Worm (Caenorhabditis elegans) whole organism, L2 larva: ENCODE measurements around the gene T19B10.2.

Experiments
- F13H6.1 ChIP-seq: sonication (generic microtip); optimal IDR thresholded peaks from 2 replicates; lab custom pipeline; 2016; ENCODE audit warnings: missing genetic modification characterization, missing compliant biosample characterization
- ZK546.5 ChIP-seq: sonication (generic microtip); optimal IDR thresholded peaks from 2 replicates; lab custom pipeline; 2017; ENCODE audit warnings: missing biosample characterization, missing genetic modification characterization
- aly-2 ChIP-seq: fragments of 150-350 bp; optimal IDR thresholded peaks from 2 replicates; lab custom pipeline; 2014; ENCODE audit warnings: missing biosample characterization, missing genetic modification characterization
- ama-1 ChIP-seq: fragments of 150-350 bp; optimal IDR thresholded peaks from 2 replicates; lab custom pipeline; 2018; ENCODE audit warnings: inconsistent platforms
- blmp-1 ChIP-seq: sonication (generic microtip); optimal IDR thresholded peaks from 2 replicates; lab custom pipeline; 2017; ENCODE audit warnings: missing genetic modification characterization, mild to moderate bottlenecking, missing compliant biosample characterization, antibody characterized with exemption, moderate library complexity; ENCODE audit not compliant: insufficient read depth
- ceh-82 ChIP-seq: fragments of 150-350 bp; optimal IDR thresholded peaks from 2 replicates; lab custom pipeline; 2014; ENCODE audit warnings: missing biosample characterization, missing genetic modification characterization
- elt-1 ChIP-seq: fragments of 150-350 bp; optimal IDR thresholded peaks from 2 replicates; lab custom pipeline; 2014; ENCODE audit warnings: missing biosample characterization, missing genetic modification characterization
- elt-3 ChIP-seq: sonication (generic microtip); optimal IDR thresholded peaks from 2 replicates; lab custom pipeline; 2017; ENCODE audit warnings: missing biosample characterization, missing genetic modification characterization
- gmeb-1 ChIP-seq: fragments of 150-350 bp; optimal IDR thresholded peaks from 2 replicates; lab custom pipeline; 2014; ENCODE audit warnings: missing biosample characterization, missing genetic modification characterization
- lin-11 ChIP-seq: fragments of 150-350 bp; sonication (generic microtip); optimal IDR thresholded peaks from 2 replicates; lab custom pipeline; 2014; ENCODE audit warnings: missing biosample characterization, missing genetic modification characterization, inconsistent platforms, mixed read lengths
- lin-13 ChIP-seq: fragments of 150-350 bp; optimal IDR thresholded peaks from 2 replicates; lab custom pipeline; 2014; ENCODE audit warnings: missing biosample characterization, missing genetic modification reagents, missing genetic modification characterization
- lin-39 ChIP-seq: fragments of 150-350 bp; optimal IDR thresholded peaks from 2 replicates; lab custom pipeline; 2014; ENCODE audit warnings: missing biosample characterization, missing genetic modification reagents, missing genetic modification characterization
- lsy-2 ChIP-seq, 2 experiments: fragments of 150-350 bp in 1 of 2; sonication (generic microtip) in 1 of 2; optimal IDR thresholded peaks; 2 replicates each; lab custom pipeline; 2014 to 2017; ENCODE audit warnings: missing biosample characterization in 2 of 2, missing genetic modification characterization in 2 of 2
- mab-5 ChIP-seq: fragments of 150-350 bp; optimal IDR thresholded peaks from 2 replicates; lab custom pipeline; 2014; ENCODE audit warnings: missing biosample characterization, missing genetic modification characterization
- mbf-1 ChIP-seq: sonication (generic microtip); optimal IDR thresholded peaks from 2 replicates; lab custom pipeline; 2017; ENCODE audit warnings: missing biosample characterization, missing genetic modification characterization
- mdl-1 ChIP-seq, 2 experiments: fragments of 150-350 bp in 1 of 2; sonication (generic microtip) in 1 of 2; optimal IDR thresholded peaks; 2 replicates each; lab custom pipeline; 2017; ENCODE audit warnings: missing biosample characterization in 2 of 2, missing genetic modification characterization in 2 of 2
- nhr-10 ChIP-seq: sonication (generic microtip); optimal IDR thresholded peaks from 2 replicates; lab custom pipeline; 2017; ENCODE audit warnings: missing biosample characterization, missing genetic modification characterization
- nhr-11 ChIP-seq: fragments of 150-350 bp; optimal IDR thresholded peaks from 2 replicates; lab custom pipeline; 2014; ENCODE audit warnings: missing biosample characterization, missing genetic modification characterization
- nhr-12 ChIP-seq: fragments of 150-350 bp; optimal IDR thresholded peaks from 2 replicates; lab custom pipeline; 2014; ENCODE audit warnings: missing biosample characterization, missing genetic modification characterization
- nhr-23 ChIP-seq: fragments of 150-350 bp; optimal IDR thresholded peaks from 2 replicates; lab custom pipeline; 2014; ENCODE audit warnings: missing biosample characterization, missing genetic modification reagents, missing genetic modification characterization
- nhr-237 ChIP-seq: fragments of 150-350 bp; optimal IDR thresholded peaks from 2 replicates; lab custom pipeline; 2014; ENCODE audit warnings: missing biosample characterization, missing genetic modification characterization
- nhr-25 ChIP-seq: fragments of 150-350 bp; sonication (generic microtip); optimal IDR thresholded peaks from 3 replicates; lab custom pipeline; 2014; ENCODE audit warnings: missing biosample characterization, missing genetic modification characterization
- nhr-6 ChIP-seq: fragments of 150-350 bp; optimal IDR thresholded peaks from 2 replicates; lab custom pipeline; 2014; ENCODE audit warnings: missing biosample characterization, missing genetic modification characterization
- nhr-77 ChIP-seq: fragments of 150-350 bp; optimal IDR thresholded peaks from 2 replicates; lab custom pipeline; 2014; ENCODE audit warnings: missing biosample characterization, missing genetic modification characterization
- peb-1 ChIP-seq: fragments of 150-350 bp; optimal IDR thresholded peaks from 2 replicates; lab custom pipeline; 2014; ENCODE audit warnings: missing biosample characterization, missing genetic modification characterization
- sma-9 ChIP-seq, 2 experiments: fragments of 150-350 bp in 1 of 2; sonication (generic microtip) in 1 of 2; optimal IDR thresholded peaks; 2 replicates each; lab custom pipeline; 2014 to 2016; ENCODE audit warnings: missing genetic modification characterization in 2 of 2, mild to moderate bottlenecking in 1 of 2, missing biosample characterization in 1 of 2, missing compliant biosample characterization in 1 of 2, missing genetic modification reagents in 1 of 2, moderate library complexity in 1 of 2
- snpc-4 ChIP-seq: fragments of 150-350 bp; optimal IDR thresholded peaks from 2 replicates; lab custom pipeline; 2014; ENCODE audit warnings: missing biosample characterization, missing genetic modification characterization
- unc-55 ChIP-seq: fragments of 150-350 bp; sonication (generic microtip); optimal IDR thresholded peaks from 3 replicates; lab custom pipeline; 2014; ENCODE audit warnings: missing biosample characterization, missing genetic modification reagents, missing genetic modification characterization
- unc-62 ChIP-seq: fragments of 150-350 bp; optimal IDR thresholded peaks from 2 replicates; lab custom pipeline; 2014; ENCODE audit warnings: missing biosample characterization, missing genetic modification reagents, missing genetic modification characterization
- ztf-1 ChIP-seq: fragments of 200-800 bp; sonication (Bioruptor generic); conservative IDR thresholded peaks from 2 replicates; pipeline ENCODE4 v1.3.6; 2022; ENCODE audit warnings: missing genetic modification characterization, missing compliant biosample characterization
- ztf-11 ChIP-seq: sonication (generic microtip); optimal IDR thresholded peaks from 2 replicates; lab custom pipeline; 2017; ENCODE audit warnings: missing biosample characterization, missing genetic modification characterization
- ztf-4 ChIP-seq: fragments of 150-350 bp; optimal IDR thresholded peaks from 2 replicates; lab custom pipeline; 2014; ENCODE audit warnings: missing biosample characterization, missing genetic modification characterization

The T19B10.2 gene

DNA sequence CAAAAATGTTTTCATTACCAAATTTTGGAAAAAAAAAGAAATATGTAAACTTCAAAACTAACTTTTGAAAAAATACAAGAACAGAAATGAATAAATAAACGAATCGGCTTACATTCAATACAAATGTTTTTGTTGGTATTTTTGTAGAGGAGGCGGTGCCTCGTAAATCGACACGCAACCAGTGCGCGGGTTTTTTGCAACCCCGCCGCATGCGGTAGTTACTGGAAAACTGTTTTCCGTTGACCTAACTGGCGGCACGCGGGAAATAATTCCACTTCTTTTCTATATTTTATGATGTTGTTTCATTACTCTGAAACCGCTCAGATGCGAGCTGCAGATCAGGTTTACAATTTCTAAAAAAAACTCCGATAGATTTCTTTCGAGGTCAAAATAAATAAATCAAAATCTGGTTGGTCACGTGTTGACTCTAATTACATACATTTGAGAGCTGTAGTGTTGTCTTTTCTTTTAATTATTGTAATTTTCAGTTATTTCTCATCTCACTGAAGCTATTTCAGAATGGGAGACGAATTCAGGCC, 18.2 kb downstream of the T19B10.2 start, which contains the start of the genes dvc-1 and ima-1 (continued):
- peak; percentile 32 for TF ChIP-seq sma-9 (GFP tag; optimal IDR thresholded peaks at IDR 0.05; lab: Kevin White, UChicago)
- TF ChIP-seq sma-9 (tag; optimal IDR thresholded peaks at IDR 0.05; lab: Kevin White, UChicago) = no peak

DNA sequence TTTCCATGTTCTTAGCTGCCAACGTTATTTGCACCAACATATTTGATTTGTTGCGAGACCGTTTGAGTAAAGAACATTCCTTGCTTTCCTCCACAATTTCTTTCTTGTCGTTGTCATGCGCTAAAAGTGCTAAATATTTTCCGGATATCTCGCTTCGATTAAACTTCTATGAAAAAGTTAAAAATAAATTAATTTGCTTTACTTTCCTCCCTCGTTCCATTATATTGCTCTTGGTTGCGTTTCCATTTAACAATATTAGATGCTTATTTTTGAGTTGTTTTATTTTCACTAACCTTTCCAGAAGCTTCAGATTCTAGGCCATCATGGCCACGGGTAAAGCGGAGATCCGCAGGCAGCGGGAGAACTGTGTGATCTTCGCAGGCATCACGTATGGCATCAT, 20.5 kb downstream of the T19B10.2 start, which contains the start of gene pgap-1:
TSS of gene pgap-1 (plus strand) at position 301 of the 400 bp plus-strand sequence.
- TF ChIP-seq ztf-1 (GFP tag; lab: Robert Waterston, UW) (no peak), gmeb-1 (tag; lab: Kevin White, UChicago) (no peak), unc-62 (GFP tag; lab: Kevin White, UChicago) (no peak), nhr-6 (tag; lab: Kevin White, UChicago) (no peak), ceh-82 (tag; lab: Kevin White, UChicago) (no peak), lin-39 (tag; lab: Kevin White, UChicago) (no peak), ztf-11 (tag; lab: Kevin White, UChicago) (no peak), mbf-1 (tag; lab: Kevin White, UChicago) (no peak), snpc-4 (tag; lab: Kevin White, UChicago) (no peak), aly-2 (no peak), elt-1 (tag; lab: Kevin White, UChicago) (no peak), nhr-23 (tag; lab: Kevin White, UChicago) (no peak), nhr-237 (tag; lab: Kevin White, UChicago) (no peak), lsy-2 (tag; optimal IDR thresholded peaks at IDR 0.05; lab: Kevin White, UChicago) (no peak), peb-1 (tag; lab: Kevin White, UChicago) (no peak), lin-11 (tag; lab: Kevin White, UChicago) (no peak)
- TF ChIP-seq, all 48 proteins: peak for 0

DNA sequence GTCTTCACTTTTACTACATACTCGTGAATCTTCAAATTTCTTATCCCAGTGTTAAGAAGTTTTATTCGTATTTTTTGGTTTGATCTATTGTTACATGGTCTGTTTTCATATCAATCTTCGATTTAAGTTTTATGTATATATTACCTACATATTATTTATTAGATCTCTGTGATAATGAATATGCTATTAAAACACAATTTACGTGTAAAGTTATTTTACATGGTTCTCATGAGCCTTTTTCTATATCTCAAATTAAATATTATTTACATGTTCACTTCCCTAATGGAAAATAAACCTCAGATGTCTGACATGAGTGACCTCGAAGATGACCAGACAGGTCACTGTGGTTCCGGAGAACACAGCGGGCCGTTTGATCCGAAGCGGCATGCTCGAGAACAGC, 23.4 kb downstream of the T19B10.2 start, which contains the start of gene mxl-1:
TSS of gene mxl-1 (plus strand) at position 301 of the 400 bp plus-strand sequence.
- TF ChIP-seq aly-2 (no peak), ztf-1 (GFP tag; lab: Robert Waterston, UW) (no peak)

DNA sequence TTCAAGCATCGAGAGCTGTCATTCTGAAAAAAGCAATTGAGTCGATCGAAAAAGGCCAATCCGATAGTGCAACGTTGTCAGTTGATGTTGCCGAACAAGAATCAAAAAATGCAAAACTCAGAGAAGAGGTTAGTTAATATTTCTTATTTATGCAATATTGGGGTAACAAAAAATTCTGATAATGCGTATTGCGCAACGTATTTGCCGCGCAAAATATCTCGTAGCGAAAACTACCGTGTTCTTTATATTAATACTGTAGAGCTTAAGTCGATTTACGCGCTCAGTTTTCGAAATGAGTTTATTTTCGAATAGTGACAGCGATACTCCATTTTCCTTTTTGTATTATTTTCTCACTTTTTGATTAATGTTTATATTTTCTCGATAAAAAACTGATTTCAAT, 23.9 kb downstream of the T19B10.2 start:
- TF ChIP-seq nhr-10 (tag; lab: Kevin White, UChicago) (no peak), F13H6.1 (no peak), unc-62 (GFP tag; lab: Kevin White, UChicago) (no peak), ztf-4 (no peak), blmp-1 (tag; lab: Kevin White, UChicago) (no peak)

DNA sequence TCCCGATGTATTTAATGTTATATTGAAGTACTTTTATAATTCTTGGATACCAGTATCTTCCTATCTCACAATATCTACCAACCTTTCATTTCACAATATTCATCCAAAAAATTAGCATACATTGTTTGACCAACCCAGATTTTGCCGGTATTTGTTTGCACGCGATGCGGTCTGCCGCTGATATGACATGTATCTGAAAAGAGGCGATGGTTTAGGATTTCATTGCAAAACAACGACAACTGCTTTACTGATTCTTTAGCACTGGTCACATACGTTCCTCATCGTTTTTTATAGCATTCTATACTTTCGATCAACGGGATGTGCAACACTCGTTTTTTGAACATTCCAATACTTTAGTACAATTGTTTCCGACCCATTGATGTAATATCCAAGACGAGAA, 26.7 kb downstream of the T19B10.2 start, which contains the start of gene mam-4:
TSS of gene mam-4 (plus strand) at position 301 of the 400 bp plus-strand sequence.
- no peak for TF ChIP-seq nhr-11 (tag; lab: Kevin White, UChicago)
- no peak for TF ChIP-seq ama-1 (lab: Kevin White, UChicago)
- TF ChIP-seq lsy-2 (tag; optimal IDR thresholded peaks at IDR 0.05; lab: Kevin White, UChicago) = no peak
- TF ChIP-seq mbf-1 (tag; lab: Kevin White, UChicago) = no peak
- TF ChIP-seq elt-3 (tag; lab: Kevin White, UChicago) = no peak
- TF ChIP-seq gmeb-1 (tag; lab: Kevin White, UChicago) = no peak
- no peak for TF ChIP-seq mdl-1 (tag; optimal IDR thresholded peaks at IDR 0.05; lab: Kevin White, UChicago)
- TF ChIP-seq aly-2 = no peak
- no peak for TF ChIP-seq ceh-82 (tag; lab: Kevin White, UChicago)
- no peak for TF ChIP-seq mab-5
- TF ChIP-seq nhr-25 = no peak
- TF ChIP-seq, all 48 proteins: peak for 0

DNA sequence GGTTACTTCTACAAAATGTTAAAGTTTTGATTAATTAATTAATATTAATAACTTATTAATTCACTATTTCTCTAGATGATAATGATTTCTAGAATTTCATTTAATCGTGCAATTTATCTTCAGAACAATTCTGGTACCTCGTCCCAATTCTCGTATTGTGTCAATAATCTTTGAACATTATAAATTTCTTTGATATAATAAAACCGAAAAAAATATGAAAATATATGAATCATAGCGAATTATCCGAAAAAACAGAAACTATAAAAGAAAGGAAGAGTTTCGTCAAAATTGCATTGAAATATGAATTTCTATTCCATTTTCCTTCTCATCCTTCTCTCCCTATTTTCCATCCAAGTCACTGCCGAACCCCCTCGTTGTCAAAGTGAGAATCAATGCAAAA, 29.6 kb downstream of the T19B10.2 start, which contains the start of gene T19B10.12:
TSS of gene T19B10.12 (plus strand) at position 301 of the 400 bp plus-strand sequence.
- TF ChIP-seq nhr-237 (tag; lab: Kevin White, UChicago) = no peak
- no peak for TF ChIP-seq ZK546.5 (tag; lab: Kevin White, UChicago)
- TF ChIP-seq nhr-77 (tag; lab: Kevin White, UChicago) = no peak
- TF ChIP-seq blmp-1 (tag; lab: Kevin White, UChicago) = no peak
- no peak for TF ChIP-seq mbf-1 (tag; lab: Kevin White, UChicago)
- no peak for TF ChIP-seq lin-13
- TF ChIP-seq unc-55 (GFP tag; lab: Kevin White, UChicago) = no peak
- TF ChIP-seq nhr-12 = no peak
